Fruit fly (Drosophila melanogaster) whole organism, embryonic: ENCODE results near the gene fry.

Experiments used
- Antp ChIP-seq: fragments of 200-800 bp; sonication (Bioruptor generic); optimal IDR thresholded peaks from 3 replicates; lab custom pipeline; 2016; ENCODE audit warnings: missing biosample characterization, missing genetic modification characterization
- CG10462 ChIP-seq: fragments of 200-800 bp; sonication (Bioruptor generic); optimal IDR thresholded peaks from 2 replicates; lab custom pipeline; 2016; ENCODE audit warnings: missing biosample characterization, missing genetic modification characterization
- CG10654 ChIP-seq: fragments of 200-800 bp; sonication (Bioruptor generic); optimal IDR thresholded peaks from 2 replicates; lab custom pipeline; 2016; ENCODE audit warnings: missing biosample characterization, missing genetic modification characterization
- CG14667 ChIP-seq: fragments of 200-800 bp; sonication (Bioruptor generic); IDR thresholded peaks from 2 replicates; pipeline ENCODE4 v1.3.6; 2022; ENCODE audit warnings: missing biosample characterization, missing genetic modification characterization
- CG15073 ChIP-seq: fragments of 200-800 bp; sonication (Bioruptor generic); optimal IDR thresholded peaks from 2 replicates; lab custom pipeline; 2016; ENCODE audit warnings: missing biosample characterization, missing genetic modification characterization
- CG1603 ChIP-seq: fragments of 200-800 bp; sonication (Bioruptor generic); optimal IDR thresholded peaks from 2 replicates; lab custom pipeline; 2019; ENCODE audit warnings: missing biosample characterization, mild to moderate bottlenecking, missing genetic modification characterization, moderate library complexity
- CG1647 ChIP-seq: fragments of 200-800 bp; sonication (Bioruptor generic); optimal IDR thresholded peaks from 3 replicates; lab custom pipeline; 2016; ENCODE audit warnings: missing biosample characterization, missing genetic modification characterization
- CG17186 ChIP-seq: fragments of 200-800 bp; sonication (Bioruptor generic); optimal IDR thresholded peaks from 3 replicates; lab custom pipeline; 2017; ENCODE audit warnings: missing biosample characterization, missing genetic modification reagents, missing genetic modification characterization
- CG17385 ChIP-seq: fragments of 200-800 bp; sonication (Bioruptor generic); optimal IDR thresholded peaks from 3 replicates; lab custom pipeline; 2018; ENCODE audit warnings: missing biosample characterization, mild to moderate bottlenecking, missing genetic modification characterization
- CG17912 ChIP-seq: fragments of 200-800 bp; sonication (Bioruptor generic); optimal IDR thresholded peaks from 2 replicates; lab custom pipeline; 2018; ENCODE audit warnings: missing biosample characterization, mild to moderate bottlenecking, missing genetic modification characterization
- CG18764 ChIP-seq: fragments of 200-800 bp; sonication (Bioruptor generic); optimal IDR thresholded peaks from 3 replicates; lab custom pipeline; 2016; ENCODE audit warnings: missing biosample characterization, missing genetic modification characterization
- CG2889 ChIP-seq: fragments of 200-800 bp; sonication (Bioruptor generic); IDR thresholded peaks from 3 replicates; pipeline ENCODE4 v1.3.6; 2022; ENCODE audit warnings: missing biosample characterization, missing genetic modification characterization
- CG3065 ChIP-seq: fragments of 200-800 bp; sonication (Bioruptor generic); optimal IDR thresholded peaks from 2 replicates; lab custom pipeline; 2016; ENCODE audit warnings: missing biosample characterization, missing genetic modification characterization
- CG32532 ChIP-seq: fragments of 200-800 bp; sonication (Bioruptor generic); IDR thresholded peaks from 2 replicates; pipeline ENCODE4 v1.3.6; 2022; ENCODE audit warnings: missing biosample characterization, missing genetic modification characterization
- CG4820 ChIP-seq: fragments of 200-800 bp; sonication (Bioruptor generic); optimal IDR thresholded peaks from 3 replicates; lab custom pipeline; 2016; ENCODE audit warnings: missing biosample characterization, missing genetic modification characterization
- CG8089 ChIP-seq: fragments of 200-800 bp; sonication (Bioruptor generic); optimal IDR thresholded peaks from 3 replicates; lab custom pipeline; 2016; ENCODE audit warnings: missing biosample characterization, missing genetic modification characterization
- CG9437 ChIP-seq: fragments of 200-800 bp; sonication (Bioruptor generic); optimal IDR thresholded peaks from 2 replicates; lab custom pipeline; 2018; ENCODE audit warnings: missing biosample characterization, mild to moderate bottlenecking, missing genetic modification characterization
- CTCF ChIP-seq: fragments of 200-800 bp; sonication (Bioruptor generic); optimal IDR thresholded peaks from 2 replicates; lab custom pipeline; 2017; ENCODE audit warnings: missing biosample characterization, mild to moderate bottlenecking, missing genetic modification characterization, moderate library complexity
- Chrac-16 ChIP-seq: fragments of 200-800 bp; sonication (Bioruptor generic); optimal IDR thresholded peaks from 3 replicates; lab custom pipeline; 2016; ENCODE audit warnings: missing biosample characterization, missing genetic modification characterization
- Dll ChIP-seq: fragments of 200-800 bp; sonication (Bioruptor generic); IDR thresholded peaks from 4 replicates; pipeline ENCODE4 v1.3.6; 2022; ENCODE audit warnings: missing biosample characterization, missing genetic modification characterization; ENCODE audit not compliant: partially characterized antibody
- Dp ChIP-seq: fragments of 200-800 bp; sonication (Bioruptor generic); optimal IDR thresholded peaks from 2 replicates; lab custom pipeline; 2018; ENCODE audit warnings: missing biosample characterization, mild to moderate bottlenecking, missing genetic modification characterization, moderate library complexity
- Dref ChIP-seq: fragments of 200-800 bp; sonication (Bioruptor generic); IDR thresholded peaks from 2 replicates; pipeline ENCODE4 v1.3.6; 2022; ENCODE audit warnings: missing biosample characterization, missing genetic modification characterization
- E2f2 ChIP-seq: fragments of 200-800 bp; sonication (Bioruptor generic); IDR thresholded peaks from 2 replicates; pipeline ENCODE4 v1.3.6; 2022; ENCODE audit warnings: missing biosample characterization, missing genetic modification characterization
- NFAT ChIP-seq: fragments of 200-800 bp; sonication (Bioruptor generic); IDR thresholded peaks from 2 replicates; pipeline ENCODE4 v1.3.6; 2022; ENCODE audit warnings: missing biosample characterization, missing genetic modification characterization
- NK7.1 ChIP-seq: fragments of 200-800 bp; sonication (Bioruptor generic); optimal IDR thresholded peaks from 3 replicates; lab custom pipeline; 2016; ENCODE audit warnings: missing biosample characterization, missing genetic modification characterization
- Scr ChIP-seq: fragments of 200-800 bp; sonication (Bioruptor generic); IDR thresholded peaks from 2 replicates; pipeline ENCODE4 v1.3.6; 2022; ENCODE audit warnings: missing biosample characterization, missing genetic modification characterization; ENCODE audit not compliant: partially characterized antibody
- Tbp ChIP-seq: fragments of >200 bp; optimal IDR thresholded peaks from 2 replicates; lab custom pipeline; 2018; ENCODE audit warnings: missing biosample characterization, missing genetic modification characterization
- ab ChIP-seq: fragments of 200-800 bp; sonication (Bioruptor generic); optimal IDR thresholded peaks from 2 replicates; lab custom pipeline; 2016; ENCODE audit warnings: missing biosample characterization, missing genetic modification characterization
- ac ChIP-seq: fragments of 200-800 bp; sonication (Bioruptor generic); optimal IDR thresholded peaks from 3 replicates; lab custom pipeline; 2017; ENCODE audit warnings: missing biosample characterization, mild to moderate bottlenecking, missing genetic modification characterization
- amos ChIP-seq: fragments of 200-800 bp; sonication (Bioruptor generic); IDR thresholded peaks from 2 replicates; pipeline ENCODE4 v1.3.6; 2022; ENCODE audit warnings: missing biosample characterization, missing genetic modification characterization; ENCODE audit not compliant: partially characterized antibody
- bbx ChIP-seq: fragments of 200-800 bp; sonication (Bioruptor generic); IDR thresholded peaks from 2 replicates; pipeline ENCODE4 v1.3.6; 2022; ENCODE audit warnings: missing biosample characterization, missing genetic modification characterization; ENCODE audit not compliant: partially characterized antibody
- crol ChIP-seq: fragments of 200-800 bp; sonication (Bioruptor generic); IDR thresholded peaks from 2 replicates; pipeline ENCODE4 v1.3.6; 2022; ENCODE audit warnings: missing biosample characterization, missing genetic modification characterization
- dimm ChIP-seq: fragments of 200-800 bp; sonication (Bioruptor generic); IDR thresholded peaks from 2 replicates; pipeline ENCODE4 v1.3.6; 2022; ENCODE audit warnings: missing biosample characterization, missing genetic modification characterization
- dmrt11E ChIP-seq: fragments of 200-800 bp; sonication (Bioruptor generic); optimal IDR thresholded peaks from 3 replicates; lab custom pipeline; 2018; ENCODE audit warnings: missing biosample characterization, mild to moderate bottlenecking, missing genetic modification characterization, moderate library complexity
- ems ChIP-seq: fragments of 200-800 bp; sonication (Bioruptor generic); optimal IDR thresholded peaks from 3 replicates; lab custom pipeline; 2016; ENCODE audit warnings: missing biosample characterization, missing genetic modification characterization
- eyg ChIP-seq: fragments of 200-800 bp; sonication (Bioruptor generic); optimal IDR thresholded peaks from 3 replicates; lab custom pipeline; 2016; ENCODE audit warnings: missing biosample characterization, missing genetic modification characterization
- gcm ChIP-seq: fragments of 200-800 bp; sonication (Bioruptor generic); optimal IDR thresholded peaks from 2 replicates; lab custom pipeline; 2019; ENCODE audit warnings: missing biosample characterization, mild to moderate bottlenecking, missing genetic modification characterization, moderate library complexity
- grn ChIP-seq: fragments of 200-800 bp; sonication (Bioruptor generic); optimal IDR thresholded peaks from 3 replicates; lab custom pipeline; 2017; ENCODE audit warnings: missing biosample characterization, missing genetic modification characterization
- gsb-n ChIP-seq: fragments of 200-800 bp; sonication (Bioruptor generic); optimal IDR thresholded peaks from 3 replicates; lab custom pipeline; 2018; ENCODE audit warnings: missing biosample characterization, mild to moderate bottlenecking, missing genetic modification characterization
- h ChIP-seq: fragments of >200 bp; optimal IDR thresholded peaks from 2 replicates; lab custom pipeline; 2017
- hbn ChIP-seq: fragments of 200-800 bp; sonication (Bioruptor generic); IDR thresholded peaks from 2 replicates; pipeline ENCODE4 v1.3.6; 2022; ENCODE audit warnings: missing biosample characterization, missing genetic modification characterization; ENCODE audit not compliant: partially characterized antibody
- kah ChIP-seq: fragments of 200-800 bp; sonication (Bioruptor generic); optimal IDR thresholded peaks from 2 replicates; lab custom pipeline; 2018; ENCODE audit warnings: missing biosample characterization, mild to moderate bottlenecking, missing genetic modification characterization
- odd ChIP-seq: fragments of 200-800 bp; sonication (Bioruptor generic); optimal IDR thresholded peaks from 2 replicates; lab custom pipeline; 2017; ENCODE audit warnings: missing biosample characterization, mild to moderate bottlenecking, missing genetic modification characterization
- org-1 ChIP-seq: fragments of 200-800 bp; sonication (Bioruptor generic); optimal IDR thresholded peaks from 2 replicates; lab custom pipeline; 2017; ENCODE audit warnings: missing biosample characterization, missing genetic modification characterization
- prd ChIP-seq, 3 experiments: fragments of >200 bp in 2 of 3; fragments of 200-800 bp in 1 of 3; sonication (Bioruptor generic) in 1 of 3; optimal IDR thresholded peaks in 2 of 3; IDR thresholded peaks in 1 of 3; 2 replicates in 2 of 3; 3 replicates in 1 of 3; pipeline versions ENCODE4 v1.3.6 to Lab custom; 2017 to 2022; ENCODE audit warnings: missing biosample characterization in 1 of 3, missing genetic modification characterization in 1 of 3
- schlank ChIP-seq: fragments of 200-800 bp; sonication (Bioruptor generic); optimal IDR thresholded peaks from 2 replicates; lab custom pipeline; 2018; ENCODE audit warnings: missing biosample characterization, mild to moderate bottlenecking, missing genetic modification characterization
- so ChIP-seq: fragments of 200-800 bp; sonication (Bioruptor generic); IDR thresholded peaks from 3 replicates; pipeline ENCODE4 v1.3.6; 2022; ENCODE audit warnings: missing biosample characterization, missing genetic modification characterization
- zf30C ChIP-seq: fragments of 200-800 bp; sonication (Bioruptor generic); optimal IDR thresholded peaks from 3 replicates; lab custom pipeline; 2018; ENCODE audit warnings: missing biosample characterization, mild to moderate bottlenecking, missing genetic modification characterization
- zfh1 ChIP-seq: fragments of 200-800 bp; sonication (Bioruptor generic); IDR thresholded peaks from 3 replicates; pipeline ENCODE4 v1.3.6; 2022; ENCODE audit warnings: missing biosample characterization, missing genetic modification characterization

Gene fry

dm6 chr3L:9696650-9697526 lies 18.0 kb upstream of the fry start, which contains the start of gene Prps (continued):
- TF ChIP-seq Scr (GFP tag; lab: Robert Waterston, UW) (no peak), amos (no peak), Tbp (GFP tag; lab: Kevin White, UChicago) (no peak), ab (GFP tag; lab: Kevin White, UChicago) (no peak), h (lab: Kevin White, UChicago) (no peak), CG8089 (GFP tag; lab: Kevin White, UChicago) (peak; percentile 59), prd (optimal IDR thresholded peaks at IDR 0.05; lab: Kevin White, UChicago) (no peak), prd (GFP tag; IDR thresholded peaks at IDR 0.05; lab: Robert Waterston, UW) (peak; percentile 81), CTCF (GFP tag; lab: Kevin White, UChicago) (peak; percentile 17), CG10462 (no peak), Dp (GFP tag; lab: Kevin White, UChicago) (no peak), CG4820 (GFP tag; lab: Kevin White, UChicago) (peak; percentile 68), NFAT (peak; percentile 88), schlank (tag; lab: Kevin White, UChicago) (peak; percentile 62), bbx (GFP tag; lab: Robert Waterston, UW) (no peak), CG15073 (no peak), zf30C (no peak), crol (GFP tag; lab: Robert Waterston, UW) (no peak), gsb-n (peak; percentile 41), CG32532 (GFP tag; lab: Robert Waterston, UW) (peak; percentile 90), Antp (GFP tag; lab: Kevin White, UChicago) (peak; percentile 88), CG18764 (GFP tag; lab: Kevin White, UChicago) (peak; percentile 54), CG17385 (GFP tag; lab: Kevin White, UChicago) (peak; percentile 75), zfh1 (GFP tag; lab: Robert Waterston, UW) (peak; percentile 92), hbn (0 out of 2 replicates have a peak, but pooled peaks have one; percentile 12), Dll (GFP tag; lab: Robert Waterston, UW) (0 out of 4 replicates have a peak, but pooled peaks have one; percentile 30), CG17186 (no peak), kah (GFP tag; lab: Kevin White, UChicago) (peak; percentile 50), CG1603 (tag; lab: Kevin White, UChicago) (peak; percentile 85), CG17912 (no peak), so (peak; percentile 81), NK7.1 (GFP tag; lab: Kevin White, UChicago) (peak; percentile 67), dimm (peak; percentile 36; the same call in 1 of the 2 replicates), CG9437 (GFP tag; lab: Kevin White, UChicago) (peak; percentile 18), grn (GFP tag; lab: Kevin White, UChicago) (peak; percentile 52), E2f2 (GFP tag; lab: Robert Waterston, UW) (peak; percentile 35; the same call in 1 of the 2 replicates), eyg (GFP tag; lab: Kevin White, UChicago) (peak; percentile 20), CG1647 (GFP tag; lab: Kevin White, UChicago) (peak; percentile 79), odd (GFP tag; lab: Kevin White, UChicago) (peak; percentile 65), gcm (GFP tag; lab: Kevin White, UChicago) (peak; percentile 82), org-1 (peak; percentile 74), dmrt11E (tag; lab: Kevin White, UChicago) (no peak), CG14667 (GFP tag; lab: Robert Waterston, UW) (peak; percentile 58), CG2889 (GFP tag; lab: Robert Waterston, UW) (peak; percentile 52; the same call in 1 of the 3 replicates), CG10654 (peak; percentile 75), ems (GFP tag; lab: Kevin White, UChicago) (peak; percentile 81), ac (GFP tag; lab: Kevin White, UChicago) (no peak), Dref (peak; percentile 24; the same call in 1 of the 2 replicates), Chrac-16 (GFP tag; lab: Kevin White, UChicago) (peak; percentile 63), CG3065 (GFP tag; lab: Kevin White, UChicago) (peak; percentile 3)
